Worm (Caenorhabditis elegans): Measurements from ENCODE around the gene F38E1.6.
A peak's percentile ranks its signal among the peaks of the same experiment; 100 is the strongest.

Gene F38E1.6

ce11 chrV:8348959-8349389 is 10.9 kb upstream of the F38E1.6 start (continued):
- TF ChIP-seq Y95B8A.8 (GFP tag; IDR thresholded peaks at IDR 0.05) = no peak
- TF ChIP-seq ceh-58 (GFP tag; IDR thresholded peaks at IDR 0.05) = no peak
- peak; percentile 96 for TF ChIP-seq F49E8.2 (tag; optimal IDR thresholded peaks at IDR 0.05; ENCODE audit: insufficient read depth)
- peak; percentile 10 for TF ChIP-seq rpc-1 (optimal IDR thresholded peaks at IDR 0.05)
- TF ChIP-seq rpc-1 (tag; optimal IDR thresholded peaks at IDR 0.05) = peak; percentile 18
- no peak for TF ChIP-seq F55B11.4 (tag; optimal IDR thresholded peaks at IDR 0.05; ENCODE audit: borderline replicate concordance, insufficient read depth)
- TF ChIP-seq madf-6 (GFP tag; IDR thresholded peaks at IDR 0.05) = peak; percentile 93
- peak; percentile 10 for TF ChIP-seq dpl-1 (GFP tag; optimal IDR thresholded peaks at IDR 0.05)

ce11 chrV:8349950-8350349 is 9.9 kb upstream of the F38E1.6 start:
- TF ChIP-seq B0035.1 (tag; optimal IDR thresholded peaks at IDR 0.05) = no peak
- no peak for TF ChIP-seq ceh-40 (GFP tag; IDR thresholded peaks at IDR 0.05)

- TF ChIP-seq Y53G8AR.9 (GFP tag; conservative IDR thresholded peaks at IDR 0.05) = no peak
- TF ChIP-seq nfya-2 (GFP tag; IDR thresholded peaks at IDR 0.05) = no peak
- no peak for TF ChIP-seq ceh-58 (GFP tag; IDR thresholded peaks at IDR 0.05)
- TF ChIP-seq Y53F4B.3 (GFP tag; IDR thresholded peaks at IDR 0.05) = no peak
- no peak for TF ChIP-seq attf-5 (GFP tag; optimal IDR thresholded peaks at IDR 0.05)
- TF ChIP-seq madf-10 (tag; optimal IDR thresholded peaks at IDR 0.05) = no peak
- no peak for TF ChIP-seq hlh-26 (GFP tag; conservative IDR thresholded peaks at IDR 0.05)
- TF ChIP-seq atf-7 (tag; optimal IDR thresholded peaks at IDR 0.05) = no peak
- TF ChIP-seq ama-1 (optimal IDR thresholded peaks at IDR 0.05) = no peak
- TF ChIP-seq ama-1 (GFP tag; optimal IDR thresholded peaks at IDR 0.05) = no peak
- TF ChIP-seq nfyb-1 (GFP tag; IDR thresholded peaks at IDR 0.05) = no peak
- TF ChIP-seq pha-4 (tag; optimal IDR thresholded peaks at IDR 0.05) = no peak
- TF ChIP-seq lag-1 (GFP tag; IDR thresholded peaks at IDR 0.05) = no peak
- TF ChIP-seq ets-4 (GFP tag; optimal IDR thresholded peaks at IDR 0.05) = no peak
- TF ChIP-seq nhr-120 (GFP tag; IDR thresholded peaks at IDR 0.05) = no peak
- TF ChIP-seq aptf-2 (GFP tag; conservative IDR thresholded peaks at IDR 0.05) = no peak
Observed at ce11 chrV:8351371-8351770, 8.5 kb upstream of the F38E1.6 start, which contains the start of gene srsx-22. Gene srsx-22 (plus strand): TSS chrV:8351671.

ce11 chrV:8355435-8356212 is 4.3 kb upstream of the F38E1.6 start, which contains the start of gene mom-2:
Gene mom-2 (plus strand): TSS chrV:8355988.
- peak; percentile 93 for TF ChIP-seq lsl-1 (GFP tag; optimal IDR thresholded peaks at IDR 0.05)
- TF ChIP-seq xnd-1 (tag; optimal IDR thresholded peaks at IDR 0.05) = peak; percentile 81
- no peak for TF ChIP-seq somi-1 (GFP tag; optimal IDR thresholded peaks at IDR 0.05)
- TF ChIP-seq F33H1.4 (GFP tag; IDR thresholded peaks at IDR 0.05) = peak; percentile 86
- no peak for TF ChIP-seq bed-1 (GFP tag; IDR thresholded peaks at IDR 0.05)
- TF ChIP-seq attf-6 (GFP tag; IDR thresholded peaks at IDR 0.05) = no peak
- TF ChIP-seq madf-8 (GFP tag; conservative IDR thresholded peaks at IDR 0.05) = peak; percentile 32
- TF ChIP-seq akir-1 (GFP tag; optimal IDR thresholded peaks at IDR 0.05) = no peak
- TF ChIP-seq efl-1 (GFP tag; optimal IDR thresholded peaks at IDR 0.05) = peak; percentile 75
- no peak for TF ChIP-seq T26A5.8 (tag; optimal IDR thresholded peaks at IDR 0.05)
- peak; percentile 4 for TF ChIP-seq snpc-1.3 (tag; optimal IDR thresholded peaks at IDR 0.05; ENCODE audit: insufficient read depth)
- TF ChIP-seq D2030.7 (GFP tag; IDR thresholded peaks at IDR 0.05) = peak; percentile 29; the same call in 1 of the 2 replicates
- TF ChIP-seq ceh-91 (GFP tag; IDR thresholded peaks at IDR 0.05) = no peak
- TF ChIP-seq madf-6 (GFP tag; IDR thresholded peaks at IDR 0.05) = peak; percentile 79
- TF ChIP-seq ztf-18 (tag; optimal IDR thresholded peaks at IDR 0.05) = peak; percentile 38

Measured in whole organism, young adult.